Worm (Caenorhabditis elegans) whole organism, young adult: ENCODE results near the gene nhr-232.

Experiments
- B0019.2 ChIP-seq: fragments of 200-800 bp; sonication (Bioruptor generic); conservative IDR thresholded peaks from 2 replicates; pipeline ENCODE4 v1.3.6; 2022; ENCODE audit warnings: missing genetic modification reagents, missing genetic modification characterization, missing compliant biosample characterization
- B0035.1 ChIP-seq: sonication (generic microtip); optimal IDR thresholded peaks from 2 replicates; lab custom pipeline; 2016; ENCODE audit warnings: missing genetic modification characterization, mild to moderate bottlenecking, missing compliant biosample characterization, missing genotype, missing genetic modification reagents
- B0336.3 ChIP-seq: fragments of 200-800 bp; sonication (Bioruptor generic); IDR thresholded peaks from 2 replicates; pipeline ENCODE4 v1.3.6; 2022; ENCODE audit warnings: missing genetic modification characterization, missing compliant biosample characterization
- C06A6.2 ChIP-seq: fragments of 200-800 bp; sonication (Bioruptor generic); conservative IDR thresholded peaks from 2 replicates; pipeline ENCODE4 v1.3.6; 2022; ENCODE audit warnings: missing genetic modification characterization, missing compliant biosample characterization
- F10E7.11 ChIP-seq: sonication (generic microtip); optimal IDR thresholded peaks from 2 replicates; lab custom pipeline; 2017; ENCODE audit warnings: mild to moderate bottlenecking, missing genetic modification characterization, moderate library complexity, missing compliant biosample characterization
- F23B12.7 ChIP-seq: sonication (generic microtip); optimal IDR thresholded peaks from 2 replicates; lab custom pipeline; 2017; ENCODE audit warnings: missing genetic modification characterization, mild to moderate bottlenecking, missing compliant biosample characterization, antibody characterized with exemption, moderate library complexity; ENCODE audit not compliant: insufficient read depth
- F55B11.4 ChIP-seq: sonication (generic microtip); optimal IDR thresholded peaks from 2 replicates; lab custom pipeline; 2016; ENCODE audit warnings: missing compliant biosample characterization, missing genetic modification characterization, borderline replicate concordance; ENCODE audit not compliant: insufficient read depth
- K11D2.4 ChIP-seq: fragments of 200-800 bp; sonication (Bioruptor generic); IDR thresholded peaks from 2 replicates; pipeline ENCODE4 v1.3.6; 2022; ENCODE audit warnings: missing genetic modification reagents, missing genetic modification characterization, missing compliant biosample characterization
- Y53G8AR.9 ChIP-seq: fragments of 200-800 bp; sonication (Bioruptor generic); conservative IDR thresholded peaks from 2 replicates; pipeline ENCODE4 v1.3.6; 2022; ENCODE audit warnings: missing genetic modification reagents, missing genetic modification characterization, missing compliant biosample characterization
- Y67H2A.10 ChIP-seq: fragments of 200-800 bp; sonication (Bioruptor generic); conservative IDR thresholded peaks from 2 replicates; pipeline ENCODE4 v1.3.6; 2022; ENCODE audit warnings: missing genetic modification reagents, missing genetic modification characterization, missing compliant biosample characterization
- Y79H2A.3 ChIP-seq: fragments of 200-800 bp; sonication (Bioruptor generic); conservative IDR thresholded peaks from 2 replicates; pipeline ENCODE4 v1.3.6; 2022; ENCODE audit warnings: missing genetic modification reagents, missing genetic modification characterization, missing compliant biosample characterization
- Y95B8A.8 ChIP-seq: fragments of 200-800 bp; sonication (Bioruptor generic); IDR thresholded peaks from 2 replicates; pipeline ENCODE4 v1.3.6; 2022; ENCODE audit warnings: missing genetic modification reagents, missing genetic modification characterization, missing compliant biosample characterization
- akir-1 ChIP-seq: fragments of 200-800 bp; sonication (Bioruptor generic); optimal IDR thresholded peaks from 2 replicates; lab custom pipeline; 2018; ENCODE audit warnings: mild to moderate bottlenecking, missing genetic modification characterization, moderate library complexity, missing compliant biosample characterization
- aptf-2 ChIP-seq: fragments of 200-800 bp; sonication (Bioruptor generic); conservative IDR thresholded peaks from 2 replicates; pipeline ENCODE4 v1.3.6; 2022; ENCODE audit warnings: missing genetic modification reagents, missing genetic modification characterization, missing compliant biosample characterization
- athp-1 ChIP-seq: sonication (generic microtip); optimal IDR thresholded peaks from 2 replicates; lab custom pipeline; 2017; ENCODE audit warnings: mild to moderate bottlenecking, missing genetic modification characterization, missing compliant biosample characterization
- attf-3 ChIP-seq: fragments of 200-800 bp; sonication (Bioruptor generic); conservative IDR thresholded peaks from 2 replicates; pipeline ENCODE4 v1.3.6; 2022; ENCODE audit warnings: missing genetic modification reagents, missing genetic modification characterization, missing compliant biosample characterization
- attf-5 ChIP-seq: fragments of 200-800 bp; sonication (Bioruptor generic); optimal IDR thresholded peaks from 2 replicates; lab custom pipeline; 2018; ENCODE audit warnings: mild to moderate bottlenecking, missing genetic modification characterization, missing compliant biosample characterization
- attf-6 ChIP-seq: fragments of 200-800 bp; sonication (Bioruptor generic); IDR thresholded peaks from 2 replicates; pipeline ENCODE4 v1.3.6; 2022; ENCODE audit warnings: missing genetic modification reagents, missing genetic modification characterization, missing compliant biosample characterization
- bed-1 ChIP-seq: fragments of 200-800 bp; sonication (Bioruptor generic); IDR thresholded peaks from 2 replicates; pipeline ENCODE4 v1.3.6; 2022; ENCODE audit warnings: missing genetic modification reagents, missing genetic modification characterization, missing compliant biosample characterization
- ccch-3 ChIP-seq: fragments of 200-800 bp; sonication (Bioruptor generic); optimal IDR thresholded peaks from 2 replicates; lab custom pipeline; 2018; ENCODE audit warnings: mild to moderate bottlenecking, missing genetic modification characterization, missing compliant biosample characterization
- ceh-79 ChIP-seq: sonication (generic microtip); optimal IDR thresholded peaks from 2 replicates; lab custom pipeline; 2017; ENCODE audit warnings: mild to moderate bottlenecking, missing genetic modification characterization, missing compliant biosample characterization
- ceh-91 ChIP-seq: fragments of 200-800 bp; sonication (Bioruptor generic); IDR thresholded peaks from 2 replicates; pipeline ENCODE4 v1.3.6; 2022; ENCODE audit warnings: missing genetic modification reagents, missing genetic modification characterization, missing compliant biosample characterization
- chd-7 ChIP-seq: sonication (generic microtip); optimal IDR thresholded peaks from 2 replicates; lab custom pipeline; 2016; ENCODE audit warnings: mild to moderate bottlenecking, missing genetic modification characterization, moderate library complexity, missing compliant biosample characterization
- dpl-1 ChIP-seq: fragments of 150-350 bp; optimal IDR thresholded peaks from 2 replicates; lab custom pipeline; 2014; ENCODE audit warnings: missing biosample characterization, missing genetic modification reagents, missing genetic modification characterization
- ekl-4 ChIP-seq: fragments of 200-800 bp; sonication (Bioruptor generic); IDR thresholded peaks from 2 replicates; pipeline ENCODE4 v1.3.6; 2022; ENCODE audit warnings: missing genetic modification reagents, missing genetic modification characterization, missing compliant biosample characterization
- ets-4 ChIP-seq: fragments of 200-800 bp; sonication (Bioruptor generic); optimal IDR thresholded peaks from 2 replicates; lab custom pipeline; 2018; ENCODE audit warnings: mild to moderate bottlenecking, missing genetic modification characterization, missing compliant biosample characterization
- fkh-3 ChIP-seq: sonication (generic microtip); optimal IDR thresholded peaks from 2 replicates; lab custom pipeline; 2016; ENCODE audit warnings: mild to moderate bottlenecking, missing genetic modification characterization, missing compliant biosample characterization
- him-1 ChIP-seq: sonication (generic microtip); optimal IDR thresholded peaks from 2 replicates; lab custom pipeline; 2016; ENCODE audit warnings: missing genotype, missing genetic modification reagents, missing genetic modification characterization, missing compliant biosample characterization
- hlh-26 ChIP-seq: fragments of 200-800 bp; sonication (Bioruptor generic); conservative IDR thresholded peaks from 2 replicates; pipeline ENCODE4 v1.3.6; 2022; ENCODE audit warnings: missing genetic modification reagents, missing genetic modification characterization, missing compliant biosample characterization
- lin-40 ChIP-seq: sonication (generic microtip); optimal IDR thresholded peaks from 2 replicates; lab custom pipeline; 2016; ENCODE audit warnings: missing genetic modification characterization, mild to moderate bottlenecking, missing compliant biosample characterization, missing genotype, missing genetic modification reagents
- lsl-1 ChIP-seq: fragments of 200-800 bp; sonication (Bioruptor generic); optimal IDR thresholded peaks from 2 replicates; lab custom pipeline; 2018; ENCODE audit warnings: mild to moderate bottlenecking, missing genetic modification characterization, moderate library complexity, missing compliant biosample characterization
- madf-3 ChIP-seq: fragments of 200-800 bp; sonication (Bioruptor generic); IDR thresholded peaks from 2 replicates; pipeline ENCODE4 v1.3.6; 2022; ENCODE audit warnings: missing genetic modification reagents, missing genetic modification characterization, missing compliant biosample characterization
- madf-8 ChIP-seq: fragments of 200-800 bp; sonication (Bioruptor generic); conservative IDR thresholded peaks from 2 replicates; pipeline ENCODE4 v1.3.6; 2022; ENCODE audit warnings: missing genetic modification reagents, missing genetic modification characterization, missing compliant biosample characterization
- mcd-1 ChIP-seq: fragments of 200-800 bp; sonication (Bioruptor generic); IDR thresholded peaks from 2 replicates; pipeline ENCODE4 v1.3.6; 2022; ENCODE audit warnings: missing genetic modification reagents, missing genetic modification characterization, missing compliant biosample characterization
- nhr-120 ChIP-seq: fragments of 200-800 bp; sonication (Bioruptor generic); IDR thresholded peaks from 2 replicates; pipeline ENCODE4 v1.3.6; 2022; ENCODE audit warnings: missing genetic modification characterization, missing compliant biosample characterization
- pbrm-1 ChIP-seq: fragments of 200-800 bp; sonication (Bioruptor generic); IDR thresholded peaks from 2 replicates; pipeline ENCODE4 v1.3.6; 2022; ENCODE audit warnings: missing genetic modification reagents, missing genetic modification characterization, missing compliant biosample characterization
- rec-8 ChIP-seq, 2 experiments: sonication (generic microtip); optimal IDR thresholded peaks; 2 replicates each; lab custom pipeline; 2016; ENCODE audit warnings: mild to moderate bottlenecking in 2 of 2, missing genetic modification characterization in 2 of 2, missing genetic modification reagents in 2 of 2, missing genotype in 2 of 2, missing biosample characterization in 1 of 2, missing compliant biosample characterization in 1 of 2, moderate library complexity in 1 of 2
- sdz-38 ChIP-seq: sonication (generic microtip); optimal IDR thresholded peaks from 2 replicates; lab custom pipeline; 2016; ENCODE audit warnings: missing genotype, missing genetic modification characterization, missing compliant biosample characterization
- sea-2 ChIP-seq: fragments of 200-800 bp; sonication (Bioruptor generic); IDR thresholded peaks from 2 replicates; pipeline ENCODE4 v1.3.6; 2022; ENCODE audit warnings: missing genetic modification characterization, missing compliant biosample characterization
- snpc-1.1 ChIP-seq: sonication (generic microtip); optimal IDR thresholded peaks from 2 replicates; lab custom pipeline; 2017; ENCODE audit warnings: missing genetic modification characterization, mild to moderate bottlenecking, missing compliant biosample characterization, antibody characterized with exemption, moderate library complexity, missing genotype, missing genetic modification reagents; ENCODE audit not compliant: insufficient read depth
- snpc-3.4 ChIP-seq: sonication (generic microtip); optimal IDR thresholded peaks from 2 replicates; lab custom pipeline; 2017; ENCODE audit warnings: missing genetic modification characterization, mild to moderate bottlenecking, missing compliant biosample characterization, antibody characterized with exemption, moderate library complexity, missing genotype, missing genetic modification reagents
- tbp1 ChIP-seq: fragments of 200-800 bp; sonication (Bioruptor generic); optimal IDR thresholded peaks from 2 replicates; lab custom pipeline; 2018; ENCODE audit warnings: mild to moderate bottlenecking, missing genetic modification characterization, missing compliant biosample characterization
- unc-130 ChIP-seq: sonication (generic microtip); optimal IDR thresholded peaks from 2 replicates; lab custom pipeline; 2016; ENCODE audit warnings: missing genetic modification reagents, missing genetic modification characterization, missing compliant biosample characterization
- unc-62 ChIP-seq: fragments of 150-350 bp; optimal IDR thresholded peaks from 2 replicates; lab custom pipeline; 2014; ENCODE audit warnings: missing biosample characterization, missing genetic modification reagents, missing genetic modification characterization
- xnd-1 ChIP-seq: sonication (generic microtip); optimal IDR thresholded peaks from 2 replicates; lab custom pipeline; 2016; ENCODE audit warnings: missing genotype, missing genetic modification reagents, missing genetic modification characterization, missing compliant biosample characterization
- zim-3 ChIP-seq: sonication (generic microtip); optimal IDR thresholded peaks from 2 replicates; lab custom pipeline; 2017; ENCODE audit warnings: mild to moderate bottlenecking, missing genetic modification characterization, moderate library complexity, missing compliant biosample characterization
- ztf-26 ChIP-seq: sonication (generic microtip); optimal IDR thresholded peaks from 2 replicates; lab custom pipeline; 2017; ENCODE audit warnings: missing genetic modification characterization, missing compliant biosample characterization
- ztf-28 ChIP-seq: fragments of 200-800 bp; sonication (Bioruptor generic); IDR thresholded peaks from 2 replicates; pipeline ENCODE4 v1.3.6; 2022; ENCODE audit warnings: missing genetic modification reagents, missing genetic modification characterization, missing compliant biosample characterization

Gene nhr-232

DNA sequence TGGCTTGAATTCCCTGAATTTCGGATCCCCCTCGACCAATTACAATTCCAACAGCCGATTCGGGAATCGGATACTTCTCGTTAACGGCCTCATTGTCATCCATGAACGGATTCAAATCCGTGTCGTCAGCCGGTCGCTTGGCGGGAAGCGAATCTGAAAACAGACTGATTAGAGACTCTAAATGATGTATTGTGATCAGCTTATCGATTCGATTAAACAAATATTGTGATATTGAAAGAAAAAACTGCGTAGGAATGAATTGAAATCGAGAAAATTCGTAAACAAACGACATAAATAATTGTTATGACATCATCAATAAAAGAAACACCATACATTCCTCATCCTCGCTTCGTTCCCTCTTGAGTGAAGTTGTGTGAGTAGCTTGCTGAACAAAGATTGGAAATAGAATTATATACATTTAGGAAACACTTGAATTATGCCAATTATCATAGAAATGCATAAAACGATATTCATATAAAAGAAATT, 18.0 kb upstream of the nhr-232 start (continued):
- TF ChIP-seq unc-130: no peak
- TF ChIP-seq akir-1 (GFP tag; lab: Kevin White, UChicago): no peak
- no peak for TF ChIP-seq nhr-120 (GFP tag; lab: Robert Waterston, UW)
- no peak for TF ChIP-seq C06A6.2 (GFP tag; lab: Robert Waterston, UW)
- no peak for TF ChIP-seq ztf-26
- no peak for TF ChIP-seq ccch-3 (GFP tag; lab: Kevin White, UChicago)
- no peak for TF ChIP-seq him-1 (tag; lab: Kevin White, UChicago)
- no peak for TF ChIP-seq hlh-26
- TF ChIP-seq chd-7 (tag; lab: Kevin White, UChicago): peak; percentile 78
- no peak for TF ChIP-seq snpc-3.4
- TF ChIP-seq lin-40 (tag; lab: Kevin White, UChicago): no peak
- peak; percentile 4 for TF ChIP-seq zim-3 (tag; lab: Kevin White, UChicago)
- no peak for TF ChIP-seq sea-2 (GFP tag; lab: Robert Waterston, UW)
- TF ChIP-seq mcd-1 (GFP tag; lab: Robert Waterston, UW): no peak
- TF ChIP-seq K11D2.4 (GFP tag; lab: Robert Waterston, UW): no peak
- TF ChIP-seq sdz-38 (tag; lab: Kevin White, UChicago): no peak
- TF ChIP-seq xnd-1 (tag; lab: Kevin White, UChicago): peak; percentile 28
- TF ChIP-seq snpc-1.1 (tag; lab: Kevin White, UChicago): no peak
- peak; percentile 10 for TF ChIP-seq B0035.1
- TF ChIP-seq ekl-4: peak; percentile 89
- TF ChIP-seq madf-3 (GFP tag; lab: Robert Waterston, UW): peak; percentile 88
- TF ChIP-seq lsl-1 (GFP tag; lab: Kevin White, UChicago): no peak
- no peak for TF ChIP-seq F23B12.7
- TF ChIP-seq ceh-79: peak; percentile 83
- TF ChIP-seq Y67H2A.10 (GFP tag; lab: Robert Waterston, UW): no peak
- peak; percentile 14; the same call in 1 of the 2 replicates for TF ChIP-seq ceh-91
- TF ChIP-seq attf-3: no peak
- no peak for TF ChIP-seq attf-5 (GFP tag; lab: Kevin White, UChicago)
- peak; percentile 75; the same call in 1 of the 2 replicates for TF ChIP-seq Y53G8AR.9 (GFP tag; lab: Robert Waterston, UW)
- no peak for TF ChIP-seq unc-62 (GFP tag; lab: Kevin White, UChicago)
- TF ChIP-seq tbp1: peak; percentile 45
- TF ChIP-seq B0019.2 (GFP tag; lab: Robert Waterston, UW): no peak
- no peak for TF ChIP-seq madf-8
- TF ChIP-seq F55B11.4 (tag; lab: Kevin White, UChicago): no peak
- TF ChIP-seq dpl-1 (GFP tag; lab: Kevin White, UChicago): no peak
- peak; percentile 95 for TF ChIP-seq Y79H2A.3 (GFP tag; lab: Robert Waterston, UW)
- peak; percentile 85; the same call in 1 of the 2 replicates for TF ChIP-seq Y95B8A.8 (GFP tag; lab: Robert Waterston, UW)
- peak; percentile 54 for TF ChIP-seq fkh-3 (tag; lab: Kevin White, UChicago)
- TF ChIP-seq pbrm-1 (GFP tag; lab: Robert Waterston, UW): no peak; the same call in 1 of the 2 replicates
- TF ChIP-seq B0336.3 (GFP tag; lab: Robert Waterston, UW): peak; percentile 82
- TF ChIP-seq ztf-28 (GFP tag; lab: Robert Waterston, UW): no peak
- TF ChIP-seq rec-8 (tag; optimal IDR thresholded peaks at IDR 0.05; lab: Kevin White, UChicago): peak in 1 of 2 experiments; percentile 0
- no peak for TF ChIP-seq ets-4 (GFP tag; lab: Kevin White, UChicago)
- TF ChIP-seq aptf-2: no peak
- TF ChIP-seq F10E7.11 (tag; lab: Kevin White, UChicago): peak; percentile 93
- TF ChIP-seq athp-1: peak; percentile 95
- peak; percentile 73; the same call in 1 of the 2 replicates for TF ChIP-seq attf-6 (GFP tag; lab: Robert Waterston, UW)
- TF ChIP-seq bed-1: 0 out of 2 replicates have a peak, but pooled peaks have one; percentile 51
